Worm (Caenorhabditis elegans) whole organism, L2 larva: ENCODE data around the gene gbb-2.

Source experiments
- aly-2 ChIP-seq: fragments of 150-350 bp; optimal IDR thresholded peaks from 2 replicates; lab custom pipeline; 2014; ENCODE audit warnings: missing biosample characterization, missing genetic modification characterization
- ama-1 ChIP-seq: fragments of 150-350 bp; optimal IDR thresholded peaks from 2 replicates; lab custom pipeline; 2018; ENCODE audit warnings: inconsistent platforms
- egl-27 ChIP-seq: sonication (generic microtip); optimal IDR thresholded peaks from 3 replicates; lab custom pipeline; 2017; ENCODE audit warnings: missing biosample characterization, missing genetic modification reagents, missing genetic modification characterization
- elt-3 ChIP-seq: sonication (generic microtip); optimal IDR thresholded peaks from 2 replicates; lab custom pipeline; 2017; ENCODE audit warnings: missing biosample characterization, missing genetic modification characterization
- lsy-2 ChIP-seq, 2 experiments: fragments of 150-350 bp in 1 of 2; sonication (generic microtip) in 1 of 2; optimal IDR thresholded peaks; 2 replicates each; lab custom pipeline; 2014 to 2017; ENCODE audit warnings: missing biosample characterization in 2 of 2, missing genetic modification characterization in 2 of 2
- mbf-1 ChIP-seq: sonication (generic microtip); optimal IDR thresholded peaks from 2 replicates; lab custom pipeline; 2017; ENCODE audit warnings: missing biosample characterization, missing genetic modification characterization
- mdl-1 ChIP-seq, 2 experiments: fragments of 150-350 bp in 1 of 2; sonication (generic microtip) in 1 of 2; optimal IDR thresholded peaks; 2 replicates each; lab custom pipeline; 2017; ENCODE audit warnings: missing biosample characterization in 2 of 2, missing genetic modification characterization in 2 of 2
- nhr-11 ChIP-seq: fragments of 150-350 bp; optimal IDR thresholded peaks from 2 replicates; lab custom pipeline; 2014; ENCODE audit warnings: missing biosample characterization, missing genetic modification characterization
- nhr-23 ChIP-seq: fragments of 150-350 bp; optimal IDR thresholded peaks from 2 replicates; lab custom pipeline; 2014; ENCODE audit warnings: missing biosample characterization, missing genetic modification reagents, missing genetic modification characterization
- nhr-237 ChIP-seq: fragments of 150-350 bp; optimal IDR thresholded peaks from 2 replicates; lab custom pipeline; 2014; ENCODE audit warnings: missing biosample characterization, missing genetic modification characterization
- nhr-77 ChIP-seq: fragments of 150-350 bp; optimal IDR thresholded peaks from 2 replicates; lab custom pipeline; 2014; ENCODE audit warnings: missing biosample characterization, missing genetic modification characterization
- unc-39 ChIP-seq: fragments of 150-350 bp; optimal IDR thresholded peaks from 2 replicates; lab custom pipeline; 2014; ENCODE audit warnings: missing biosample characterization, missing genetic modification characterization
- zag-1 ChIP-seq: fragments of 150-350 bp; optimal IDR thresholded peaks from 2 replicates; lab custom pipeline; 2014; ENCODE audit warnings: missing biosample characterization, missing genetic modification characterization
- ztf-4 ChIP-seq: fragments of 150-350 bp; optimal IDR thresholded peaks from 2 replicates; lab custom pipeline; 2014; ENCODE audit warnings: missing biosample characterization, missing genetic modification characterization

ce11 chrIV:4518111-4518510, 11.6 kb upstream of the gbb-2 start:
- TF ChIP-seq aly-2 (tag; lab: Kevin White, UChicago): no peak
- TF ChIP-seq nhr-237 (tag; lab: Kevin White, UChicago): no peak
- no peak for TF ChIP-seq egl-27 (tag; lab: Kevin White, UChicago)
- no peak for TF ChIP-seq zag-1 (tag; lab: Kevin White, UChicago)
- no peak for TF ChIP-seq unc-39 (tag; lab: Kevin White, UChicago)
- no peak for TF ChIP-seq mbf-1 (tag; lab: Kevin White, UChicago)
- TF ChIP-seq nhr-77 (tag; lab: Kevin White, UChicago): no peak
- no peak for TF ChIP-seq nhr-11 (tag; lab: Kevin White, UChicago)
- no peak for TF ChIP-seq mdl-1 (tag; optimal IDR thresholded peaks at IDR 0.05; lab: Kevin White, UChicago)
- TF ChIP-seq elt-3 (tag; lab: Kevin White, UChicago): no peak
- no peak for TF ChIP-seq lsy-2 (tag; optimal IDR thresholded peaks at IDR 0.05; lab: Kevin White, UChicago)
- no peak for TF ChIP-seq ama-1
- no peak for TF ChIP-seq ztf-4 (tag; lab: Kevin White, UChicago)
- no peak for TF ChIP-seq nhr-23
